Fruit fly (Drosophila melanogaster): ENCODE measurements around the gene Arpc3B.

DNA sequence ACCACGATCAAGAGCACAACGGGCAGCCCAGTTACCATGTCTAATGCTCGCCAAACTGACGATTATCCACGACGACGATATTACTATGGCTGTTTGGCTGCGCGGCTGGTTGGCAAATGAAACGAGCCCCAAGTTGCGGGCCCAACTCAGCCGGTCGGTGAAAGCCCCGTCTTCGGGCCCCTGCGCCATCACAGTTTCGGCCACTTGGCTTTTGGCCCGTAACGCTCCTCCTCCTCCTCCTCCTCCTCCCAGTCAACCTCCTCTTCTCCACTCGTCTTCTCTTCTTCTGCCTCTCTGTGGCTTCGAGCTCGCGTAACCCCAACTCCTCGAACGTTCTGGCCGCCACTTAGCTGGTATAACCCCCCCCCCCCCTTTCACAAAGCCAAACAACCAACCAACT is 18.1 kb downstream of the Arpc3B start, which contains the start of gene CG8945:
- TF ChIP-seq psq (optimal IDR thresholded peaks at IDR 0.05): no peak
- no peak for TF ChIP-seq Myc (optimal IDR thresholded peaks at IDR 0.05)
- TF ChIP-seq h (optimal IDR thresholded peaks at IDR 0.05): no peak
- no peak for TF ChIP-seq ttk (optimal IDR thresholded peaks at IDR 0.05)

Data from Kc167 (cell line).